Worm (Caenorhabditis elegans) whole organism, early embryonic: ENCODE measurements around the gene his-8.

Experiments
- B0310.2 ChIP-seq: sonication (generic microtip); optimal IDR thresholded peaks from 2 replicates; lab custom pipeline; 2016; ENCODE audit warnings: mild to moderate bottlenecking, missing genetic modification characterization, missing compliant biosample characterization
- F13C5.2 ChIP-seq: sonication (generic microtip); optimal IDR thresholded peaks from 2 replicates; lab custom pipeline; 2017; ENCODE audit warnings: mild to moderate bottlenecking, missing genetic modification characterization, inconsistent platforms, missing compliant biosample characterization
- aly-1 ChIP-seq: sonication (generic microtip); optimal IDR thresholded peaks from 2 replicates; lab custom pipeline; 2016; ENCODE audit warnings: missing genetic modification characterization, missing compliant biosample characterization
- ama-1 ChIP-seq: fragments of 150-350 bp; optimal IDR thresholded peaks from 2 replicates; lab custom pipeline; 2014
- ceh-13 ChIP-seq: fragments of 200-800 bp; sonication (Bioruptor generic); optimal IDR thresholded peaks from 2 replicates; lab custom pipeline; 2018; ENCODE audit warnings: mild to moderate bottlenecking, missing genetic modification characterization, missing compliant biosample characterization
- ceh-36 ChIP-seq: sonication (generic microtip); optimal IDR thresholded peaks from 2 replicates; lab custom pipeline; 2016; ENCODE audit warnings: missing genetic modification characterization, inconsistent platforms, missing compliant biosample characterization
- ets-7 ChIP-seq: sonication (generic microtip); optimal IDR thresholded peaks from 2 replicates; lab custom pipeline; 2016; ENCODE audit warnings: missing genotype, missing genetic modification characterization, missing compliant biosample characterization
- flt-1 ChIP-seq: fragments of 200-800 bp; sonication (Bioruptor generic); IDR thresholded peaks from 2 replicates; pipeline ENCODE4 v1.3.6; 2022; ENCODE audit warnings: missing genetic modification characterization, missing compliant biosample characterization
- hmbx-1 ChIP-seq: sonication (generic microtip); optimal IDR thresholded peaks from 2 replicates; lab custom pipeline; 2016; ENCODE audit warnings: mild to moderate bottlenecking, missing genetic modification characterization, missing compliant biosample characterization
- hmg-4 ChIP-seq: fragments of 200-800 bp; sonication (Bioruptor generic); optimal IDR thresholded peaks from 2 replicates; lab custom pipeline; 2018; ENCODE audit warnings: mild to moderate bottlenecking, missing genetic modification characterization, missing compliant biosample characterization
- scrt-1 ChIP-seq: fragments of 200-800 bp; sonication (Bioruptor generic); IDR thresholded peaks from 2 replicates; pipeline ENCODE4 v1.3.6; 2022; ENCODE audit warnings: missing genetic modification characterization, missing compliant biosample characterization
- tbx-11 ChIP-seq: fragments of 200-800 bp; sonication (Bioruptor generic); IDR thresholded peaks from 2 replicates; pipeline ENCODE4 v1.3.6; 2022; ENCODE audit warnings: missing genetic modification characterization, missing compliant biosample characterization

ce11 chrV:8499407-8499806 is 33.5 kb downstream of the his-8 start:
- no peak for TF ChIP-seq F13C5.2 (tag; lab: Kevin White, UChicago)
- no peak for TF ChIP-seq ama-1 (lab: Kevin White, UChicago)
- TF ChIP-seq ceh-36 (tag; lab: Kevin White, UChicago), result no peak
- no peak for TF ChIP-seq flt-1 (GFP tag; lab: Robert Waterston, UW)
- TF ChIP-seq ets-7 (tag; lab: Kevin White, UChicago), result no peak
- TF ChIP-seq tbx-11 (GFP tag; lab: Robert Waterston, UW), result no peak
- no peak for TF ChIP-seq hmg-4 (GFP tag; lab: Kevin White, UChicago)
- TF ChIP-seq hmbx-1 (tag; lab: Kevin White, UChicago), result no peak
- no peak for TF ChIP-seq scrt-1 (GFP tag; lab: Robert Waterston, UW)
- TF ChIP-seq B0310.2 (tag; lab: Kevin White, UChicago), result no peak
- no peak for TF ChIP-seq ceh-13 (GFP tag; lab: Kevin White, UChicago)
- TF ChIP-seq aly-1 (tag; lab: Kevin White, UChicago), result no peak
